Fruit fly (Drosophila melanogaster): ENCODE data around the gene Prosbeta7.

Gene Prosbeta7

dm6 chr3R:5320672-5321071 lies 37.5 kb downstream of the Prosbeta7 start (continued):
- TF ChIP-seq CG14710 (tag; optimal IDR thresholded peaks at IDR 0.05) (peak; percentile 2), bowl (GFP tag; IDR thresholded peaks at IDR 0.05) (no peak), dm (GFP tag; optimal IDR thresholded peaks at IDR 0.05) (no peak), tna (GFP tag; IDR thresholded peaks at IDR 0.05; ENCODE audit: partially characterized antibody) (no peak), Fer1 (GFP tag; optimal IDR thresholded peaks at IDR 0.05) (peak; percentile 20), Hey (tag; optimal IDR thresholded peaks at IDR 0.05) (no peak), CG34376 (GFP tag; optimal IDR thresholded peaks at IDR 0.05) (no peak), D (optimal IDR thresholded peaks at IDR 0.05) (no peak), D (GFP tag; optimal IDR thresholded peaks at IDR 0.05) (peak; percentile 17), chinmo (GFP tag; IDR thresholded peaks at IDR 0.05; ENCODE audit: partially characterized antibody) (no peak), wor (GFP tag; IDR thresholded peaks at IDR 0.05) (no peak), Ada2b (GFP tag; IDR thresholded peaks at IDR 0.05) (no peak), bsh (GFP tag; optimal IDR thresholded peaks at IDR 0.05) (no peak), Mes4 (GFP tag; optimal IDR thresholded peaks at IDR 0.05) (no peak), fd102C (GFP tag; optimal IDR thresholded peaks at IDR 0.05) (peak; percentile 34), ewg (GFP tag; optimal IDR thresholded peaks at IDR 0.05) (no peak), hbn (GFP tag; IDR thresholded peaks at IDR 0.05; ENCODE audit: partially characterized antibody) (no peak), dimm (GFP tag; IDR thresholded peaks at IDR 0.05) (no peak), zf30C (GFP tag; optimal IDR thresholded peaks at IDR 0.05) (no peak), kah (GFP tag; optimal IDR thresholded peaks at IDR 0.05) (no peak), pho (GFP tag; optimal IDR thresholded peaks at IDR 0.05) (no peak), CG15479 (GFP tag; optimal IDR thresholded peaks at IDR 0.05) (peak; percentile 7), Tbp (GFP tag; optimal IDR thresholded peaks at IDR 0.05) (no peak), CG4328 (GFP tag; optimal IDR thresholded peaks at IDR 0.05) (no peak), CG14014 (GFP tag; IDR thresholded peaks at IDR 0.05) (no peak), chm (GFP tag; IDR thresholded peaks at IDR 0.05) (no peak), gfzf (GFP tag; optimal IDR thresholded peaks at IDR 0.05) (no peak), Dip2 (GFP tag; IDR thresholded peaks at IDR 0.05) (no peak), sug (tag; optimal IDR thresholded peaks at IDR 0.05) (no peak), HLH4C (GFP tag; IDR thresholded peaks at IDR 0.05; ENCODE audit: partially characterized antibody) (no peak), lilli (GFP tag; optimal IDR thresholded peaks at IDR 0.05) (no peak), gsb (GFP tag; IDR thresholded peaks at IDR 0.05) (no peak), CG18476 (GFP tag; optimal IDR thresholded peaks at IDR 0.05) (no peak), en (GFP tag; optimal IDR thresholded peaks at IDR 0.05) (no peak), PHDP (tag; optimal IDR thresholded peaks at IDR 0.05) (peak; percentile 38), yki (optimal IDR thresholded peaks at IDR 0.05) (no peak), Hmr (GFP tag; optimal IDR thresholded peaks at IDR 0.05) (peak; percentile 23), Scr (GFP tag; IDR thresholded peaks at IDR 0.05; ENCODE audit: partially characterized antibody) (no peak), CG9817 (tag; optimal IDR thresholded peaks at IDR 0.05) (no peak), CG3726 (GFP tag; IDR thresholded peaks at IDR 0.05) (no peak), abd-A (tag; optimal IDR thresholded peaks at IDR 0.05) (no peak), Sox100B (GFP tag; optimal IDR thresholded peaks at IDR 0.05) (no peak), zen (tag; optimal IDR thresholded peaks at IDR 0.05) (peak; percentile 46), Hsf (GFP tag; optimal IDR thresholded peaks at IDR 0.05) (no peak), ro (GFP tag; IDR thresholded peaks at IDR 0.05) (no peak), CG7745 (tag; optimal IDR thresholded peaks at IDR 0.05) (peak; percentile 35), CG5180 (GFP tag; optimal IDR thresholded peaks at IDR 0.05) (no peak), ken (GFP tag; IDR thresholded peaks at IDR 0.05) (no peak), kni (GFP tag; optimal IDR thresholded peaks at IDR 0.05) (no peak), lov (optimal IDR thresholded peaks at IDR 0.05) (no peak), lov (GFP tag; IDR thresholded peaks at IDR 0.05) (0 out of 3 replicates have a peak, but pooled peaks have one; percentile 57), Ssrp (tag; optimal IDR thresholded peaks at IDR 0.05) (no peak)
